ENCODE assay signal across 1 fruit fly cellular context in genomic region chr3R:16025587-16026223, dm6.
TF ChIP-seq lines count a peak whose summit lies in the region.

Gene pnr (plus strand): TSS chr3R:16026079.

TF ChIP-seq in whole organism, embryonic, 481 proteins besides CTCF, POLR2A, EP300 and RAD21 (continued from another document):
- peak; percentile 51 for TF ChIP-seq fd64A (GFP tag; optimal IDR thresholded peaks at IDR 0.05; lab: Kevin White, UChicago)
- no peak for TF ChIP-seq CG3281 (GFP tag; optimal IDR thresholded peaks at IDR 0.05; lab: Kevin White, UChicago)
- TF ChIP-seq cwo (GFP tag; optimal IDR thresholded peaks at IDR 0.05; lab: Kevin White, UChicago), result no peak
- peak; percentile 36 for TF ChIP-seq lab (GFP tag; optimal IDR thresholded peaks at IDR 0.05; lab: Kevin White, UChicago)
- TF ChIP-seq Asciz (GFP tag; optimal IDR thresholded peaks at IDR 0.05; lab: Kevin White, UChicago), result no peak
- TF ChIP-seq CG7987 (GFP tag; optimal IDR thresholded peaks at IDR 0.05; lab: Kevin White, UChicago), result peak; percentile 16
- TF ChIP-seq sd (tag; optimal IDR thresholded peaks at IDR 0.05; lab: Kevin White, UChicago), result peak; percentile 41
- TF ChIP-seq HmgZ (tag; optimal IDR thresholded peaks at IDR 0.05; lab: Kevin White, UChicago), result peak; percentile 71
- no peak for TF ChIP-seq CG15011 (GFP tag; optimal IDR thresholded peaks at IDR 0.05; lab: Kevin White, UChicago)
- TF ChIP-seq CG18476 (GFP tag; optimal IDR thresholded peaks at IDR 0.05; lab: Kevin White, UChicago), result no peak
- peak; percentile 79 for TF ChIP-seq ewg (GFP tag; optimal IDR thresholded peaks at IDR 0.05; lab: Kevin White, UChicago)
- TF ChIP-seq GATAe (GFP tag; conservative IDR thresholded peaks at IDR 0.05; lab: Robert Waterston, UW), result peak; percentile 99
- peak; percentile 23 for TF ChIP-seq CG8359 (GFP tag; optimal IDR thresholded peaks at IDR 0.05; lab: Kevin White, UChicago; ENCODE audit: borderline replicate concordance)
- TF ChIP-seq aop (GFP tag; IDR thresholded peaks at IDR 0.05; lab: Robert Waterston, UW), result 0 out of 2 replicates have a peak, but pooled peaks have one; percentile 35
- TF ChIP-seq HLHmδ (GFP tag; optimal IDR thresholded peaks at IDR 0.05; lab: Kevin White, UChicago), result peak; percentile 21
- no peak for TF ChIP-seq Doc3 (GFP tag; IDR thresholded peaks at IDR 0.05; lab: Robert Waterston, UW; ENCODE audit: partially characterized antibody)
- 0 out of 2 replicates have a peak, but pooled peaks have one; percentile 38 for TF ChIP-seq tna (GFP tag; IDR thresholded peaks at IDR 0.05; lab: Robert Waterston, UW; ENCODE audit: partially characterized antibody)
- peak; percentile 94 for TF ChIP-seq CG7372 (GFP tag; IDR thresholded peaks at IDR 0.05; lab: Robert Waterston, UW)
- no peak for TF ChIP-seq sisA (GFP tag; IDR thresholded peaks at IDR 0.05; lab: Robert Waterston, UW)
- TF ChIP-seq Rx (GFP tag; IDR thresholded peaks at IDR 0.05; lab: Robert Waterston, UW), result 0 out of 2 replicates have a peak, but pooled peaks have one; percentile 4
- TF ChIP-seq CG6254 (GFP tag; optimal IDR thresholded peaks at IDR 0.05; lab: Kevin White, UChicago), result peak; percentile 26
- peak; percentile 27 for TF ChIP-seq twi (tag; optimal IDR thresholded peaks at IDR 0.05; lab: Kevin White, UChicago)
- TF ChIP-seq CG9876 (GFP tag; optimal IDR thresholded peaks at IDR 0.05; lab: Kevin White, UChicago), result peak; percentile 3
- no peak for TF ChIP-seq shn (GFP tag; optimal IDR thresholded peaks at IDR 0.05; lab: Kevin White, UChicago)
- peak; percentile 39; the same call in 1 of the 2 replicates for TF ChIP-seq sna (GFP tag; IDR thresholded peaks at IDR 0.05; lab: Robert Waterston, UW; ENCODE audit: partially characterized antibody)
- peak; percentile 97 for TF ChIP-seq abd-A (tag; optimal IDR thresholded peaks at IDR 0.05; lab: Kevin White, UChicago)
- peak; percentile 77 for TF ChIP-seq Abd-B (GFP tag; optimal IDR thresholded peaks at IDR 0.05; lab: Kevin White, UChicago)
- TF ChIP-seq CG2875 (GFP tag; optimal IDR thresholded peaks at IDR 0.05; lab: Kevin White, UChicago), result no peak
- peak; percentile 55 for TF ChIP-seq CG34376 (GFP tag; optimal IDR thresholded peaks at IDR 0.05; lab: Kevin White, UChicago)
- peak; percentile 67; the same call in 1 of the 2 replicates for TF ChIP-seq chm (GFP tag; IDR thresholded peaks at IDR 0.05; lab: Robert Waterston, UW)
- TF ChIP-seq CG6813 (GFP tag; optimal IDR thresholded peaks at IDR 0.05; lab: Kevin White, UChicago), result peak; percentile 25
- no peak for TF ChIP-seq CG13894 (tag; optimal IDR thresholded peaks at IDR 0.05; lab: Kevin White, UChicago)
- no peak for TF ChIP-seq Myb (GFP tag; optimal IDR thresholded peaks at IDR 0.05; lab: Kevin White, UChicago)
- no peak for TF ChIP-seq NK7.1 (GFP tag; optimal IDR thresholded peaks at IDR 0.05; lab: Kevin White, UChicago)
- no peak for TF ChIP-seq MESR4 (GFP tag; optimal IDR thresholded peaks at IDR 0.05; lab: Kevin White, UChicago)
- TF ChIP-seq CG17385 (GFP tag; optimal IDR thresholded peaks at IDR 0.05; lab: Kevin White, UChicago), result peak; percentile 18
- 0 out of 2 replicates have a peak, but pooled peaks have one; percentile 20 for TF ChIP-seq Xrp1 (GFP tag; IDR thresholded peaks at IDR 0.05; lab: Robert Waterston, UW)
- TF ChIP-seq CG3163 (GFP tag; optimal IDR thresholded peaks at IDR 0.05; lab: Kevin White, UChicago), result peak; percentile 39
- TF ChIP-seq CG12071 (GFP tag; optimal IDR thresholded peaks at IDR 0.05; lab: Kevin White, UChicago), result no peak
- no peak for TF ChIP-seq CG1529 (GFP tag; optimal IDR thresholded peaks at IDR 0.05; lab: Kevin White, UChicago)
- TF ChIP-seq Awh (GFP tag; IDR thresholded peaks at IDR 0.05; lab: Robert Waterston, UW), result no peak
- TF ChIP-seq ATbp (GFP tag; optimal IDR thresholded peaks at IDR 0.05; lab: Kevin White, UChicago), result no peak
- no peak for TF ChIP-seq CG17328 (GFP tag; IDR thresholded peaks at IDR 0.05; lab: Robert Waterston, UW)
- no peak for TF ChIP-seq Max (GFP tag; optimal IDR thresholded peaks at IDR 0.05; lab: Kevin White, UChicago)
- TF ChIP-seq Jarid2 (GFP tag; optimal IDR thresholded peaks at IDR 0.05; lab: Kevin White, UChicago), result peak; percentile 68
- peak; percentile 43 for TF ChIP-seq Mes4 (GFP tag; optimal IDR thresholded peaks at IDR 0.05; lab: Kevin White, UChicago)
- 0 out of 3 replicates have a peak, but pooled peaks have one; percentile 28 for TF ChIP-seq ken (GFP tag; IDR thresholded peaks at IDR 0.05; lab: Robert Waterston, UW)
- TF ChIP-seq CoRest (tag; optimal IDR thresholded peaks at IDR 0.05; lab: Kevin White, UChicago), result peak; percentile 74
- TF ChIP-seq CG32532 (GFP tag; IDR thresholded peaks at IDR 0.05; lab: Robert Waterston, UW), result peak; percentile 6; the same call in 1 of the 2 replicates
- peak; percentile 64 for TF ChIP-seq phol (tag; optimal IDR thresholded peaks at IDR 0.05; lab: Kevin White, UChicago)
- peak; percentile 92 for TF ChIP-seq Ets97D (GFP tag; optimal IDR thresholded peaks at IDR 0.05; lab: Kevin White, UChicago)
- no peak for TF ChIP-seq croc (GFP tag; conservative IDR thresholded peaks at IDR 0.05; lab: Robert Waterston, UW)
- TF ChIP-seq hkb (optimal IDR thresholded peaks at IDR 0.05; lab: Kevin White, UChicago), result no peak
- peak; percentile 41; the same call in 1 of the 2 replicates for TF ChIP-seq hkb (GFP tag; IDR thresholded peaks at IDR 0.05; lab: Robert Waterston, UW)
- TF ChIP-seq Ada2b (GFP tag; IDR thresholded peaks at IDR 0.05; lab: Robert Waterston, UW), result no peak
- no peak for TF ChIP-seq esg (GFP tag; conservative IDR thresholded peaks at IDR 0.05; lab: Robert Waterston, UW)
- TF ChIP-seq stwl (tag; optimal IDR thresholded peaks at IDR 0.05; lab: Kevin White, UChicago), result no peak
- no peak for TF ChIP-seq CG1792 (GFP tag; optimal IDR thresholded peaks at IDR 0.05; lab: Kevin White, UChicago)
- TF ChIP-seq chn (GFP tag; optimal IDR thresholded peaks at IDR 0.05; lab: Kevin White, UChicago), result peak; percentile 33
- TF ChIP-seq scrt (GFP tag; optimal IDR thresholded peaks at IDR 0.05; lab: Kevin White, UChicago), result no peak
- TF ChIP-seq gsb-n (tag; optimal IDR thresholded peaks at IDR 0.05; lab: Kevin White, UChicago), result peak; percentile 37
- TF ChIP-seq odd (GFP tag; optimal IDR thresholded peaks at IDR 0.05; lab: Kevin White, UChicago), result peak; percentile 23
- no peak; the same call in 1 of the 2 replicates for TF ChIP-seq ato (GFP tag; IDR thresholded peaks at IDR 0.05; lab: Robert Waterston, UW; ENCODE audit: partially characterized antibody)
- TF ChIP-seq Dbx (GFP tag; IDR thresholded peaks at IDR 0.05; lab: Robert Waterston, UW), result 0 out of 3 replicates have a peak, but pooled peaks have one; percentile 36
- peak; percentile 17 for TF ChIP-seq CG13775 (GFP tag; optimal IDR thresholded peaks at IDR 0.05; lab: Kevin White, UChicago)
- peak; percentile 89 for TF ChIP-seq chinmo (GFP tag; IDR thresholded peaks at IDR 0.05; lab: Robert Waterston, UW; ENCODE audit: partially characterized antibody)
- TF ChIP-seq unc-4 (GFP tag; IDR thresholded peaks at IDR 0.05; lab: Robert Waterston, UW; ENCODE audit: partially characterized antibody), result peak; percentile 50
- peak; percentile 10; the same call in 1 of the 3 replicates for TF ChIP-seq mld (GFP tag; IDR thresholded peaks at IDR 0.05; lab: Robert Waterston, UW; ENCODE audit: partially characterized antibody)
- TF ChIP-seq Nf-YB (GFP tag; optimal IDR thresholded peaks at IDR 0.05; lab: Kevin White, UChicago), result peak; percentile 99
- no peak for TF ChIP-seq CG11504 (tag; optimal IDR thresholded peaks at IDR 0.05; lab: Kevin White, UChicago)
- TF ChIP-seq Nf-YC (tag; optimal IDR thresholded peaks at IDR 0.05; lab: Kevin White, UChicago), result peak; percentile 100
- no peak for TF ChIP-seq CG12744 (GFP tag; optimal IDR thresholded peaks at IDR 0.05; lab: Kevin White, UChicago)
- TF ChIP-seq CG9797 (GFP tag; optimal IDR thresholded peaks at IDR 0.05; lab: Kevin White, UChicago), result peak; percentile 27
- no peak for TF ChIP-seq CG14667 (GFP tag; IDR thresholded peaks at IDR 0.05; lab: Robert Waterston, UW)
- TF ChIP-seq CG1603 (tag; optimal IDR thresholded peaks at IDR 0.05; lab: Kevin White, UChicago), result peak; percentile 19
- no peak for TF ChIP-seq CG11398 (GFP tag; optimal IDR thresholded peaks at IDR 0.05; lab: Kevin White, UChicago)
- peak; percentile 56; the same call in 1 of the 2 replicates for TF ChIP-seq CG32767 (GFP tag; IDR thresholded peaks at IDR 0.05; lab: Robert Waterston, UW)
- TF ChIP-seq CG9727 (GFP tag; optimal IDR thresholded peaks at IDR 0.05; lab: Kevin White, UChicago), result peak; percentile 50
- TF ChIP-seq CG6791 (GFP tag; IDR thresholded peaks at IDR 0.05; lab: Robert Waterston, UW; ENCODE audit: partially characterized antibody), result 0 out of 3 replicates have a peak, but pooled peaks have one; percentile 18
- peak; percentile 85 for TF ChIP-seq Trl (optimal IDR thresholded peaks at IDR 0.05; lab: Kevin White, UChicago)
- peak; percentile 50 for TF ChIP-seq Trl (GFP tag; optimal IDR thresholded peaks at IDR 0.05; lab: Kevin White, UChicago)
- peak; percentile 1 for TF ChIP-seq CG17186 (GFP tag; optimal IDR thresholded peaks at IDR 0.05; lab: Kevin White, UChicago)
- no peak for TF ChIP-seq gt (GFP tag; IDR thresholded peaks at IDR 0.05; lab: Robert Waterston, UW)
- no peak for TF ChIP-seq CG8924 (tag; optimal IDR thresholded peaks at IDR 0.05; lab: Kevin White, UChicago)
- peak; percentile 53 for TF ChIP-seq Scr (GFP tag; IDR thresholded peaks at IDR 0.05; lab: Robert Waterston, UW; ENCODE audit: partially characterized antibody)
- no peak for TF ChIP-seq usp (GFP tag; optimal IDR thresholded peaks at IDR 0.05; lab: Kevin White, UChicago)
- TF ChIP-seq CG10321 (GFP tag; IDR thresholded peaks at IDR 0.05; lab: Robert Waterston, UW), result peak; percentile 94
- peak; percentile 95 for TF ChIP-seq Nf-YA (GFP tag; IDR thresholded peaks at IDR 0.05; lab: Robert Waterston, UW)
- TF ChIP-seq mirr (GFP tag; optimal IDR thresholded peaks at IDR 0.05; lab: Kevin White, UChicago), result peak; percentile 57
- no peak for TF ChIP-seq CG6765 (GFP tag; optimal IDR thresholded peaks at IDR 0.05; lab: Kevin White, UChicago)
- TF ChIP-seq Adf1 (GFP tag; IDR thresholded peaks at IDR 0.05; lab: Robert Waterston, UW), result peak; percentile 58
- TF ChIP-seq stc (GFP tag; IDR thresholded peaks at IDR 0.05; lab: Robert Waterston, UW), result no peak
- TF ChIP-seq wek (GFP tag; optimal IDR thresholded peaks at IDR 0.05; lab: Kevin White, UChicago), result peak; percentile 19
- TF ChIP-seq CG11456 (GFP tag; IDR thresholded peaks at IDR 0.05; lab: Robert Waterston, UW), result no peak
- TF ChIP-seq crol (GFP tag; IDR thresholded peaks at IDR 0.05; lab: Robert Waterston, UW), result peak; percentile 21; the same call in 1 of the 2 replicates
- 0 out of 2 replicates have a peak, but pooled peaks have one; percentile 32 for TF ChIP-seq ara (GFP tag; IDR thresholded peaks at IDR 0.05; lab: Robert Waterston, UW)
- TF ChIP-seq ac (GFP tag; optimal IDR thresholded peaks at IDR 0.05; lab: Kevin White, UChicago), result no peak
- no peak for TF ChIP-seq Dp (GFP tag; optimal IDR thresholded peaks at IDR 0.05; lab: Kevin White, UChicago)
- no peak for TF ChIP-seq da (GFP tag; optimal IDR thresholded peaks at IDR 0.05; lab: Kevin White, UChicago)
- TF ChIP-seq run (tag; optimal IDR thresholded peaks at IDR 0.05; lab: Kevin White, UChicago), result peak; percentile 8
- TF ChIP-seq CG32772 (GFP tag; IDR thresholded peaks at IDR 0.05; lab: Robert Waterston, UW), result 0 out of 2 replicates have a peak, but pooled peaks have one; percentile 8
- peak; percentile 69 for TF ChIP-seq onecut (GFP tag; IDR thresholded peaks at IDR 0.05; lab: Robert Waterston, UW)
- no peak for TF ChIP-seq pan (optimal IDR thresholded peaks at IDR 0.05; lab: Kevin White, UChicago)
- peak in 1 of 2 experiments; percentile 30 for TF ChIP-seq pan (GFP tag; optimal IDR thresholded peaks at IDR 0.05 in 1 of 2, IDR thresholded peaks at IDR 0.05 in 1 of 2)
- no peak for TF ChIP-seq CG6654 (GFP tag; optimal IDR thresholded peaks at IDR 0.05; lab: Kevin White, UChicago)
- peak; percentile 33 for TF ChIP-seq pros (GFP tag; optimal IDR thresholded peaks at IDR 0.05; lab: Kevin White, UChicago)
- TF ChIP-seq CG15601 (tag; optimal IDR thresholded peaks at IDR 0.05; lab: Kevin White, UChicago), result peak; percentile 11
- no peak for TF ChIP-seq CG4820 (GFP tag; optimal IDR thresholded peaks at IDR 0.05; lab: Kevin White, UChicago)
- TF ChIP-seq CHES-1-like (GFP tag; optimal IDR thresholded peaks at IDR 0.05; lab: Kevin White, UChicago), result no peak
- peak; percentile 35; the same call in 1 of the 2 replicates for TF ChIP-seq Ptx1 (GFP tag; IDR thresholded peaks at IDR 0.05; lab: Robert Waterston, UW)
- TF ChIP-seq zen (tag; optimal IDR thresholded peaks at IDR 0.05; lab: Kevin White, UChicago), result peak; percentile 8
- TF ChIP-seq HmgD (GFP tag; optimal IDR thresholded peaks at IDR 0.05; lab: Kevin White, UChicago), result peak; percentile 53
- TF ChIP-seq CG7745 (tag; optimal IDR thresholded peaks at IDR 0.05; lab: Kevin White, UChicago), result peak; percentile 74
- no peak for TF ChIP-seq slbo (GFP tag; IDR thresholded peaks at IDR 0.05; lab: Robert Waterston, UW)
- TF ChIP-seq bowl (GFP tag; IDR thresholded peaks at IDR 0.05; lab: Robert Waterston, UW), result no peak
- TF ChIP-seq ci (GFP tag; IDR thresholded peaks at IDR 0.05; lab: Robert Waterston, UW), result peak; percentile 69; the same call in 2 of the 3 replicates
- peak; percentile 54; the same call in 1 of the 2 replicates for TF ChIP-seq Atf6 (GFP tag; IDR thresholded peaks at IDR 0.05; lab: Robert Waterston, UW)
- TF ChIP-seq CG18262 (tag; optimal IDR thresholded peaks at IDR 0.05; lab: Kevin White, UChicago), result peak; percentile 7
- TF ChIP-seq Pdp1 (GFP tag; optimal IDR thresholded peaks at IDR 0.05; lab: Kevin White, UChicago), result peak in 1 of 2 experiments; percentile 86
- TF ChIP-seq CG34224 (GFP tag; IDR thresholded peaks at IDR 0.05; lab: Robert Waterston, UW; ENCODE audit: partially characterized antibody), result peak; percentile 54; the same call in 2 of the 3 replicates
